Fruit fly (Drosophila melanogaster) whole organism, embryonic: ENCODE measurements around the gene DIP2.

Source experiments
- CG12299 ChIP-seq: fragments of 200-800 bp; sonication (Bioruptor generic); optimal IDR thresholded peaks from 2 replicates; lab custom pipeline; 2018; ENCODE audit warnings: missing biosample characterization, mild to moderate bottlenecking, missing genetic modification characterization
- CG14014 ChIP-seq: fragments of 200-800 bp; sonication (Bioruptor generic); IDR thresholded peaks from 2 replicates; pipeline ENCODE4 v1.3.6; 2022; ENCODE audit warnings: missing biosample characterization, missing genetic modification characterization
- CG14965 ChIP-seq: fragments of 200-800 bp; sonication (Bioruptor generic); optimal IDR thresholded peaks from 2 replicates; lab custom pipeline; 2016; ENCODE audit warnings: missing biosample characterization, missing genetic modification characterization, borderline replicate concordance
- CG15269 ChIP-seq: fragments of 200-800 bp; sonication (Bioruptor generic); optimal IDR thresholded peaks from 2 replicates; lab custom pipeline; 2018; ENCODE audit warnings: missing biosample characterization, mild to moderate bottlenecking, missing genetic modification characterization, moderate library complexity
- CG1529 ChIP-seq: fragments of 200-800 bp; sonication (Bioruptor generic); optimal IDR thresholded peaks from 3 replicates; lab custom pipeline; 2018; ENCODE audit warnings: missing biosample characterization, missing genetic modification characterization
- CG1602 ChIP-seq: fragments of 200-800 bp; sonication (Bioruptor generic); optimal IDR thresholded peaks from 3 replicates; lab custom pipeline; 2016; ENCODE audit warnings: missing biosample characterization, missing genetic modification characterization
- CG18262 ChIP-seq: fragments of 200-800 bp; optimal IDR thresholded peaks from 3 replicates; lab custom pipeline; 2019; ENCODE audit warnings: missing biosample characterization, mild to moderate bottlenecking, missing genetic modification characterization, moderate library complexity
- CG2875 ChIP-seq: fragments of 200-800 bp; sonication (Bioruptor generic); optimal IDR thresholded peaks from 2 replicates; lab custom pipeline; 2017; ENCODE audit warnings: missing biosample characterization, mild to moderate bottlenecking, missing genetic modification characterization, missing genetic modification reagents
- CG31388 ChIP-seq: fragments of 200-800 bp; sonication (Bioruptor generic); optimal IDR thresholded peaks from 2 replicates; lab custom pipeline; 2016; ENCODE audit warnings: missing biosample characterization, missing genetic modification characterization
- CG32767 ChIP-seq: fragments of 200-800 bp; sonication (Bioruptor generic); IDR thresholded peaks from 2 replicates; pipeline ENCODE4 v1.3.6; 2022; ENCODE audit warnings: missing biosample characterization, missing genetic modification characterization
- CG6654 ChIP-seq: fragments of 200-800 bp; sonication (Bioruptor generic); optimal IDR thresholded peaks from 2 replicates; lab custom pipeline; 2017; ENCODE audit warnings: missing biosample characterization, mild to moderate bottlenecking, missing genetic modification characterization
- CG7357 ChIP-seq: fragments of 200-800 bp; sonication (Bioruptor generic); IDR thresholded peaks from 3 replicates; pipeline ENCODE4 v1.3.6; 2022; ENCODE audit warnings: missing biosample characterization, missing genetic modification characterization
- CG8359 ChIP-seq: fragments of 200-800 bp; sonication (Bioruptor generic); optimal IDR thresholded peaks from 2 replicates; lab custom pipeline; 2017; ENCODE audit warnings: missing biosample characterization, mild to moderate bottlenecking, missing genetic modification characterization, borderline replicate concordance
- CG9215 ChIP-seq: fragments of 200-800 bp; sonication (Bioruptor generic); IDR thresholded peaks from 2 replicates; pipeline ENCODE4 v1.3.6; 2022; ENCODE audit warnings: missing biosample characterization, missing genetic modification characterization
- D ChIP-seq, 2 experiments: fragments of 200-800 bp in 1 of 2; fragments of >200 bp in 1 of 2; sonication (Bioruptor generic) in 1 of 2; optimal IDR thresholded peaks; 2 replicates in 1 of 2; 3 replicates in 1 of 2; lab custom pipeline; 2017; ENCODE audit warnings: mild to moderate bottlenecking in 1 of 2, missing biosample characterization in 1 of 2, missing genetic modification characterization in 1 of 2, missing genetic modification reagents in 1 of 2
- Deaf1 ChIP-seq: fragments of 200-800 bp; optimal IDR thresholded peaks from 3 replicates; lab custom pipeline; 2019; ENCODE audit warnings: missing biosample characterization, mild to moderate bottlenecking, missing genetic modification characterization, moderate library complexity
- Fer1 ChIP-seq: fragments of 200-800 bp; sonication (Bioruptor generic); optimal IDR thresholded peaks from 2 replicates; lab custom pipeline; 2017; ENCODE audit warnings: missing biosample characterization, mild to moderate bottlenecking, missing genetic modification characterization
- Fer3 ChIP-seq: fragments of 200-800 bp; sonication (Bioruptor generic); optimal IDR thresholded peaks from 2 replicates; lab custom pipeline; 2018; ENCODE audit warnings: missing biosample characterization, mild to moderate bottlenecking, missing genetic modification characterization, moderate library complexity
- HLH4C ChIP-seq: fragments of 200-800 bp; sonication (Bioruptor generic); IDR thresholded peaks from 3 replicates; pipeline ENCODE4 v1.3.6; 2022; ENCODE audit warnings: missing biosample characterization, missing genetic modification characterization; ENCODE audit not compliant: partially characterized antibody
- Myb ChIP-seq: fragments of 200-800 bp; sonication (Bioruptor generic); optimal IDR thresholded peaks from 2 replicates; lab custom pipeline; 2016; ENCODE audit warnings: missing biosample characterization, missing genetic modification characterization
- NFAT ChIP-seq: fragments of 200-800 bp; sonication (Bioruptor generic); IDR thresholded peaks from 2 replicates; pipeline ENCODE4 v1.3.6; 2022; ENCODE audit warnings: missing biosample characterization, missing genetic modification characterization
- Nf-YA ChIP-seq: fragments of 200-800 bp; sonication (Bioruptor generic); IDR thresholded peaks from 2 replicates; pipeline ENCODE4 v1.3.6; 2022; ENCODE audit warnings: missing biosample characterization, missing genetic modification characterization
- Oaz ChIP-seq: fragments of 200-800 bp; sonication (Bioruptor generic); IDR thresholded peaks from 2 replicates; pipeline ENCODE4 v1.3.6; 2022; ENCODE audit warnings: missing biosample characterization, missing genetic modification characterization
- Optix ChIP-seq: fragments of 200-800 bp; sonication (Bioruptor generic); IDR thresholded peaks from 3 replicates; pipeline ENCODE4 v1.3.6; 2022; ENCODE audit warnings: missing biosample characterization, missing genetic modification characterization
- Ravus ChIP-seq: fragments of 200-800 bp; sonication (Bioruptor generic); IDR thresholded peaks from 2 replicates; pipeline ENCODE4 v1.3.6; 2022; ENCODE audit warnings: missing biosample characterization, missing genetic modification characterization
- Sry-β ChIP-seq: fragments of 200-800 bp; sonication (Bioruptor generic); optimal IDR thresholded peaks from 2 replicates; lab custom pipeline; 2018; ENCODE audit warnings: missing biosample characterization, mild to moderate bottlenecking, missing genetic modification characterization, moderate library complexity
- Usf ChIP-seq: fragments of 200-800 bp; sonication (Bioruptor generic); optimal IDR thresholded peaks from 2 replicates; lab custom pipeline; 2017; ENCODE audit warnings: missing genotype, missing biosample characterization, missing genetic modification characterization
- YL-1 ChIP-seq: fragments of 200-800 bp; sonication (Bioruptor generic); optimal IDR thresholded peaks from 3 replicates; lab custom pipeline; 2017; ENCODE audit warnings: missing biosample characterization, mild to moderate bottlenecking, missing genetic modification characterization
- ac ChIP-seq: fragments of 200-800 bp; sonication (Bioruptor generic); optimal IDR thresholded peaks from 3 replicates; lab custom pipeline; 2017; ENCODE audit warnings: missing biosample characterization, mild to moderate bottlenecking, missing genetic modification characterization
- amos ChIP-seq: fragments of 200-800 bp; sonication (Bioruptor generic); IDR thresholded peaks from 2 replicates; pipeline ENCODE4 v1.3.6; 2022; ENCODE audit warnings: missing biosample characterization, missing genetic modification characterization; ENCODE audit not compliant: partially characterized antibody
- bsh ChIP-seq, 2 experiments: fragments of 200-800 bp; sonication (Bioruptor generic); optimal IDR thresholded peaks; 2 replicates each; lab custom pipeline; 2017 to 2018; ENCODE audit warnings: mild to moderate bottlenecking in 2 of 2, missing biosample characterization in 2 of 2, missing genetic modification characterization in 2 of 2, moderate library complexity in 1 of 2
- chif ChIP-seq, 2 experiments: fragments of 200-800 bp; sonication (Bioruptor generic); optimal IDR thresholded peaks; 3 replicates each; lab custom pipeline; 2016; ENCODE audit warnings: missing biosample characterization in 2 of 2, missing genetic modification characterization in 2 of 2
- dmrt11E ChIP-seq: fragments of 200-800 bp; sonication (Bioruptor generic); optimal IDR thresholded peaks from 3 replicates; lab custom pipeline; 2018; ENCODE audit warnings: missing biosample characterization, mild to moderate bottlenecking, missing genetic modification characterization, moderate library complexity
- esg ChIP-seq: fragments of 200-800 bp; sonication (Bioruptor generic); conservative IDR thresholded peaks from 2 replicates; pipeline ENCODE4 v1.3.6; 2022; ENCODE audit warnings: missing biosample characterization, missing genetic modification characterization
- fd102C ChIP-seq: fragments of 200-800 bp; sonication (Bioruptor generic); optimal IDR thresholded peaks from 2 replicates; lab custom pipeline; 2018; ENCODE audit warnings: missing biosample characterization, mild to moderate bottlenecking, missing genetic modification characterization, moderate library complexity
- gcm ChIP-seq: fragments of 200-800 bp; sonication (Bioruptor generic); optimal IDR thresholded peaks from 2 replicates; lab custom pipeline; 2019; ENCODE audit warnings: missing biosample characterization, mild to moderate bottlenecking, missing genetic modification characterization, moderate library complexity
- gcm2 ChIP-seq: fragments of 200-800 bp; sonication (Bioruptor generic); optimal IDR thresholded peaks from 2 replicates; lab custom pipeline; 2016; ENCODE audit warnings: missing biosample characterization, missing genetic modification characterization
- h ChIP-seq: fragments of >200 bp; optimal IDR thresholded peaks from 2 replicates; lab custom pipeline; 2017
- ham ChIP-seq: fragments of 200-800 bp; sonication (Bioruptor generic); IDR thresholded peaks from 2 replicates; pipeline ENCODE4 v1.3.6; 2022; ENCODE audit warnings: missing biosample characterization, missing genetic modification characterization
- jing ChIP-seq: fragments of 200-800 bp; sonication (Bioruptor generic); optimal IDR thresholded peaks from 2 replicates; lab custom pipeline; 2018; ENCODE audit warnings: missing biosample characterization, mild to moderate bottlenecking, missing genetic modification characterization
- kni ChIP-seq: fragments of 200-800 bp; sonication (Bioruptor generic); optimal IDR thresholded peaks from 3 replicates; lab custom pipeline; 2017; ENCODE audit warnings: mild to moderate bottlenecking, missing biosample characterization, missing genetic modification reagents, missing genetic modification characterization
- nerfin-2 ChIP-seq: fragments of 200-800 bp; sonication (Bioruptor generic); IDR thresholded peaks from 2 replicates; pipeline ENCODE4 v1.3.6; 2022; ENCODE audit warnings: missing biosample characterization, missing genetic modification characterization; ENCODE audit not compliant: partially characterized antibody
- nmo ChIP-seq: fragments of 200-800 bp; sonication (Bioruptor generic); optimal IDR thresholded peaks from 2 replicates; lab custom pipeline; 2018; ENCODE audit warnings: missing biosample characterization, mild to moderate bottlenecking, missing genetic modification characterization, moderate library complexity
- schlank ChIP-seq: fragments of 200-800 bp; sonication (Bioruptor generic); optimal IDR thresholded peaks from 2 replicates; lab custom pipeline; 2018; ENCODE audit warnings: missing biosample characterization, mild to moderate bottlenecking, missing genetic modification characterization
- sd ChIP-seq: fragments of 200-800 bp; sonication (Bioruptor generic); optimal IDR thresholded peaks from 3 replicates; lab custom pipeline; 2018; ENCODE audit warnings: missing biosample characterization, mild to moderate bottlenecking, missing genetic modification characterization, moderate library complexity
- sr ChIP-seq: fragments of 200-800 bp; sonication (Bioruptor generic); IDR thresholded peaks from 3 replicates; pipeline ENCODE4 v1.3.6; 2022; ENCODE audit warnings: missing biosample characterization, missing genetic modification characterization
- twi ChIP-seq: fragments of 200-800 bp; optimal IDR thresholded peaks from 2 replicates; lab custom pipeline; 2019; ENCODE audit warnings: missing biosample characterization, mild to moderate bottlenecking, missing genetic modification characterization, moderate library complexity
- yki ChIP-seq: fragments of >200 bp; optimal IDR thresholded peaks from 3 replicates; lab custom pipeline; 2018

Gene DIP2

dm6 chr3L:223019-223902, 34.5 kb downstream of the DIP2 start, which contains the start of the genes pyx and CG33229 (continued):
- TF ChIP-seq HLH4C (GFP tag; lab: Robert Waterston, UW) (0 out of 3 replicates have a peak, but pooled peaks have one; percentile 46), sd (tag; lab: Kevin White, UChicago) (peak; percentile 31), h (lab: Kevin White, UChicago) (no peak), CG31388 (GFP tag; lab: Kevin White, UChicago) (peak; percentile 63), Nf-YA (GFP tag; lab: Robert Waterston, UW) (no peak; the same call in 1 of the 2 replicates), CG9215 (GFP tag; lab: Robert Waterston, UW) (peak; percentile 87), gcm (GFP tag; lab: Kevin White, UChicago) (peak; percentile 47), twi (tag; lab: Kevin White, UChicago) (peak; percentile 77), Ravus (GFP tag; lab: Robert Waterston, UW) (peak; percentile 20), CG1602 (GFP tag; lab: Kevin White, UChicago) (peak; percentile 86), ham (GFP tag; lab: Robert Waterston, UW) (peak; percentile 18; the same call in 1 of the 2 replicates), D (optimal IDR thresholded peaks at IDR 0.05; lab: Kevin White, UChicago) (no peak), D (GFP tag; optimal IDR thresholded peaks at IDR 0.05; lab: Kevin White, UChicago) (peak; percentile 76), jing (GFP tag; lab: Kevin White, UChicago) (no peak), Fer1 (GFP tag; lab: Kevin White, UChicago) (peak; percentile 55), schlank (tag; lab: Kevin White, UChicago) (peak; percentile 73), bsh (GFP tag; optimal IDR thresholded peaks at IDR 0.05; lab: Kevin White, UChicago) (peak; percentile 46 to 75), ac (GFP tag; lab: Kevin White, UChicago) (no peak), CG7357 (peak; percentile 77), CG14014 (GFP tag; lab: Robert Waterston, UW) (peak; percentile 80), yki (lab: Kevin White, UChicago) (no peak), NFAT (peak; percentile 89), CG1529 (peak; percentile 47), Myb (GFP tag; lab: Kevin White, UChicago) (peak; percentile 59), CG12299 (peak; percentile 35), gcm2 (GFP tag; lab: Kevin White, UChicago) (peak; percentile 74), Sry-β (GFP tag; lab: Kevin White, UChicago) (no peak), sr (GFP tag; lab: Robert Waterston, UW) (no peak), CG32767 (GFP tag; lab: Robert Waterston, UW) (peak; percentile 8; the same call in 1 of the 2 replicates), Fer3 (tag; lab: Kevin White, UChicago) (peak; percentile 86), Optix (GFP tag; lab: Robert Waterston, UW) (peak; percentile 71), CG18262 (tag; lab: Kevin White, UChicago) (peak; percentile 84), CG6654 (GFP tag; lab: Kevin White, UChicago) (peak; percentile 69), CG15269 (tag; lab: Kevin White, UChicago) (peak; percentile 88), chif (GFP tag; optimal IDR thresholded peaks at IDR 0.05; lab: Kevin White, UChicago) (peak; percentile 73 to 79), esg (GFP tag; lab: Robert Waterston, UW) (peak; percentile 77; the same call in 1 of the 2 replicates), dmrt11E (tag; lab: Kevin White, UChicago) (peak; percentile 68), YL-1 (GFP tag; lab: Kevin White, UChicago) (no peak), Oaz (GFP tag; lab: Robert Waterston, UW) (peak; percentile 66), CG2875 (peak; percentile 33), nmo (GFP tag; lab: Kevin White, UChicago) (peak; percentile 91), Deaf1 (tag; lab: Kevin White, UChicago) (peak; percentile 40), amos (GFP tag; lab: Robert Waterston, UW) (peak; percentile 17; the same call in 1 of the 2 replicates), CG8359 (GFP tag; lab: Kevin White, UChicago) (peak; percentile 77), fd102C (GFP tag; lab: Kevin White, UChicago) (no peak), CG14965 (GFP tag; lab: Kevin White, UChicago) (no peak), nerfin-2 (GFP tag; lab: Robert Waterston, UW) (no peak), Usf (GFP tag; lab: Kevin White, UChicago) (peak; percentile 86), kni (peak; percentile 29)
